Fruit fly (Drosophila melanogaster) whole organism, embryonic: ENCODE results near the gene Vm32E.

Experiments
- BtbVII ChIP-seq: fragments of 200-800 bp; sonication (Bioruptor generic); optimal IDR thresholded peaks from 3 replicates; lab custom pipeline; 2017; ENCODE audit warnings: missing biosample characterization, mild to moderate bottlenecking, missing genetic modification characterization
- CG10209 ChIP-seq: fragments of 200-800 bp; sonication (Bioruptor generic); optimal IDR thresholded peaks from 3 replicates; lab custom pipeline; 2017; ENCODE audit warnings: missing biosample characterization, mild to moderate bottlenecking, missing genetic modification characterization, missing genetic modification reagents
- CG11723 ChIP-seq: fragments of 200-800 bp; sonication (Bioruptor generic); optimal IDR thresholded peaks from 2 replicates; lab custom pipeline; 2017; ENCODE audit warnings: missing biosample characterization, mild to moderate bottlenecking, missing genetic modification characterization
- CG12769 ChIP-seq: fragments of 200-800 bp; sonication (Bioruptor generic); optimal IDR thresholded peaks from 2 replicates; lab custom pipeline; 2019; ENCODE audit warnings: missing biosample characterization, mild to moderate bottlenecking, missing genetic modification characterization, moderate library complexity
- CG13123 ChIP-seq: fragments of 200-800 bp; sonication (Bioruptor generic); optimal IDR thresholded peaks from 2 replicates; lab custom pipeline; 2016; ENCODE audit warnings: missing biosample characterization, missing genetic modification characterization
- CG13296 ChIP-seq: fragments of 200-800 bp; sonication (Bioruptor generic); optimal IDR thresholded peaks from 3 replicates; lab custom pipeline; 2018; ENCODE audit warnings: missing biosample characterization, mild to moderate bottlenecking, missing genetic modification characterization
- CG17186 ChIP-seq: fragments of 200-800 bp; sonication (Bioruptor generic); optimal IDR thresholded peaks from 3 replicates; lab custom pipeline; 2017; ENCODE audit warnings: missing biosample characterization, missing genetic modification reagents, missing genetic modification characterization
- CG17612 ChIP-seq: fragments of 200-800 bp; sonication (Bioruptor generic); IDR thresholded peaks from 2 replicates; pipeline ENCODE4 v1.3.6; 2022; ENCODE audit warnings: missing biosample characterization, missing genetic modification characterization
- CG17802 ChIP-seq: fragments of 200-800 bp; sonication (Bioruptor generic); optimal IDR thresholded peaks from 2 replicates; lab custom pipeline; 2018; ENCODE audit warnings: missing biosample characterization, mild to moderate bottlenecking, missing genetic modification characterization, moderate library complexity
- CG2199 ChIP-seq: fragments of 200-800 bp; sonication (Bioruptor generic); IDR thresholded peaks from 3 replicates; pipeline ENCODE4 v1.3.6; 2022; ENCODE audit warnings: missing biosample characterization, missing genetic modification characterization
- CG3065 ChIP-seq: fragments of 200-800 bp; sonication (Bioruptor generic); optimal IDR thresholded peaks from 2 replicates; lab custom pipeline; 2016; ENCODE audit warnings: missing biosample characterization, missing genetic modification characterization
- CG3163 ChIP-seq: fragments of 200-800 bp; sonication (Bioruptor generic); optimal IDR thresholded peaks from 3 replicates; lab custom pipeline; 2016; ENCODE audit warnings: missing biosample characterization, missing genetic modification characterization
- CG32767 ChIP-seq: fragments of 200-800 bp; sonication (Bioruptor generic); IDR thresholded peaks from 2 replicates; pipeline ENCODE4 v1.3.6; 2022; ENCODE audit warnings: missing biosample characterization, missing genetic modification characterization
- CG4328 ChIP-seq: fragments of 200-800 bp; sonication (Bioruptor generic); optimal IDR thresholded peaks from 3 replicates; lab custom pipeline; 2017; ENCODE audit warnings: missing biosample characterization, missing genetic modification reagents, missing genetic modification characterization
- CG4820 ChIP-seq: fragments of 200-800 bp; sonication (Bioruptor generic); optimal IDR thresholded peaks from 3 replicates; lab custom pipeline; 2016; ENCODE audit warnings: missing biosample characterization, missing genetic modification characterization
- CG4854 ChIP-seq: fragments of 200-800 bp; sonication (Bioruptor generic); optimal IDR thresholded peaks from 2 replicates; lab custom pipeline; 2016; ENCODE audit warnings: missing biosample characterization, missing genetic modification characterization, inconsistent platforms
- CG7745 ChIP-seq: fragments of 200-800 bp; sonication (Bioruptor generic); optimal IDR thresholded peaks from 2 replicates; lab custom pipeline; 2018; ENCODE audit warnings: missing biosample characterization, mild to moderate bottlenecking, missing genetic modification characterization, moderate library complexity
- CG8388 ChIP-seq: fragments of 200-800 bp; sonication (Bioruptor generic); optimal IDR thresholded peaks from 2 replicates; lab custom pipeline; 2019; ENCODE audit warnings: missing biosample characterization, mild to moderate bottlenecking, missing genetic modification characterization, moderate library complexity
- CG8924 ChIP-seq: fragments of 200-800 bp; optimal IDR thresholded peaks from 3 replicates; lab custom pipeline; 2019; ENCODE audit warnings: missing biosample characterization, mild to moderate bottlenecking, missing genetic modification characterization, moderate library complexity
- Dbx ChIP-seq: fragments of 200-800 bp; sonication (Bioruptor generic); IDR thresholded peaks from 3 replicates; pipeline ENCODE4 v1.3.6; 2022; ENCODE audit warnings: missing biosample characterization, missing genetic modification characterization
- Dek ChIP-seq: fragments of 200-800 bp; sonication (Bioruptor generic); optimal IDR thresholded peaks from 3 replicates; lab custom pipeline; 2019; ENCODE audit warnings: missing biosample characterization, mild to moderate bottlenecking, missing genetic modification characterization, moderate library complexity
- Elba2 ChIP-seq: fragments of 200-800 bp; sonication (Bioruptor generic); optimal IDR thresholded peaks from 3 replicates; lab custom pipeline; 2016; ENCODE audit warnings: missing biosample characterization, missing genetic modification characterization
- Ets97D ChIP-seq: fragments of 200-800 bp; sonication (Bioruptor generic); optimal IDR thresholded peaks from 3 replicates; lab custom pipeline; 2016; ENCODE audit warnings: missing biosample characterization, missing genetic modification characterization
- NfI ChIP-seq: fragments of 200-800 bp; sonication (Bioruptor generic); optimal IDR thresholded peaks from 3 replicates; lab custom pipeline; 2018; ENCODE audit warnings: missing biosample characterization, mild to moderate bottlenecking, missing genetic modification characterization, moderate library complexity
- Ptx1 ChIP-seq: fragments of 200-800 bp; sonication (Bioruptor generic); IDR thresholded peaks from 2 replicates; pipeline ENCODE4 v1.3.6; 2022; ENCODE audit warnings: missing biosample characterization, missing genetic modification characterization
- Side ChIP-seq: fragments of 200-800 bp; sonication (Bioruptor generic); optimal IDR thresholded peaks from 2 replicates; lab custom pipeline; 2016; ENCODE audit warnings: missing biosample characterization, missing genetic modification characterization
- Sry-δ ChIP-seq: fragments of 200-800 bp; sonication (Bioruptor generic); optimal IDR thresholded peaks from 2 replicates; lab custom pipeline; 2016; ENCODE audit warnings: missing biosample characterization, missing genetic modification characterization
- ac ChIP-seq: fragments of 200-800 bp; sonication (Bioruptor generic); optimal IDR thresholded peaks from 3 replicates; lab custom pipeline; 2017; ENCODE audit warnings: missing biosample characterization, mild to moderate bottlenecking, missing genetic modification characterization
- amos ChIP-seq: fragments of 200-800 bp; sonication (Bioruptor generic); IDR thresholded peaks from 2 replicates; pipeline ENCODE4 v1.3.6; 2022; ENCODE audit warnings: missing biosample characterization, missing genetic modification characterization; ENCODE audit not compliant: partially characterized antibody
- az2 ChIP-seq: fragments of 200-800 bp; sonication (Bioruptor generic); optimal IDR thresholded peaks from 3 replicates; lab custom pipeline; 2016; ENCODE audit warnings: missing biosample characterization, missing genetic modification characterization
- bbx ChIP-seq: fragments of 200-800 bp; sonication (Bioruptor generic); IDR thresholded peaks from 2 replicates; pipeline ENCODE4 v1.3.6; 2022; ENCODE audit warnings: missing biosample characterization, missing genetic modification characterization; ENCODE audit not compliant: partially characterized antibody
- bcd ChIP-seq: fragments of 200-800 bp; sonication (Bioruptor generic); optimal IDR thresholded peaks from 2 replicates; lab custom pipeline; 2017; ENCODE audit warnings: missing biosample characterization, mild to moderate bottlenecking, missing genetic modification characterization
- corto ChIP-seq: fragments of 200-800 bp; sonication (Bioruptor generic); optimal IDR thresholded peaks from 2 replicates; lab custom pipeline; 2016; ENCODE audit warnings: missing biosample characterization, mild to moderate bottlenecking, missing genetic modification characterization, moderate library complexity
- danr ChIP-seq: fragments of 200-800 bp; sonication (Bioruptor generic); IDR thresholded peaks from 2 replicates; pipeline ENCODE4 v1.3.6; 2022; ENCODE audit warnings: missing biosample characterization, missing genetic modification characterization
- dimm ChIP-seq: fragments of 200-800 bp; sonication (Bioruptor generic); IDR thresholded peaks from 2 replicates; pipeline ENCODE4 v1.3.6; 2022; ENCODE audit warnings: missing biosample characterization, missing genetic modification characterization
- dm ChIP-seq: fragments of 200-800 bp; sonication (Bioruptor generic); optimal IDR thresholded peaks from 3 replicates; lab custom pipeline; 2016; ENCODE audit warnings: missing biosample characterization, missing genetic modification characterization
- dpn ChIP-seq, 2 experiments: fragments of 200-800 bp; sonication (Bioruptor generic); optimal IDR thresholded peaks; 3 replicates each; lab custom pipeline; 2016; ENCODE audit warnings: missing biosample characterization in 2 of 2, missing genetic modification characterization in 2 of 2
- gsb ChIP-seq: fragments of 200-800 bp; sonication (Bioruptor generic); IDR thresholded peaks from 2 replicates; pipeline ENCODE4 v1.3.6; 2022; ENCODE audit warnings: missing biosample characterization, missing genetic modification characterization
- ind ChIP-seq: fragments of 200-800 bp; sonication (Bioruptor generic); optimal IDR thresholded peaks from 3 replicates; lab custom pipeline; 2016; ENCODE audit warnings: missing biosample characterization, missing genetic modification characterization
- insv ChIP-seq, 2 experiments: fragments of 200-800 bp; sonication (Bioruptor generic); optimal IDR thresholded peaks; 3 replicates each; lab custom pipeline; 2016 to 2018; ENCODE audit warnings: missing biosample characterization in 2 of 2, missing genetic modification characterization in 2 of 2
- kah ChIP-seq: fragments of 200-800 bp; sonication (Bioruptor generic); optimal IDR thresholded peaks from 2 replicates; lab custom pipeline; 2018; ENCODE audit warnings: missing biosample characterization, mild to moderate bottlenecking, missing genetic modification characterization
- klu ChIP-seq: fragments of 200-800 bp; sonication (Bioruptor generic); IDR thresholded peaks from 2 replicates; pipeline ENCODE4 v1.3.6; 2022; ENCODE audit warnings: missing biosample characterization, missing genetic modification characterization
- lov ChIP-seq, 2 experiments: fragments of 200-800 bp in 1 of 2; fragments of >200 bp in 1 of 2; sonication (Bioruptor generic) in 1 of 2; IDR thresholded peaks in 1 of 2; optimal IDR thresholded peaks in 1 of 2; 2 replicates in 1 of 2; 3 replicates in 1 of 2; pipeline versions ENCODE4 v1.3.6 to Lab custom; 2017 to 2022; ENCODE audit warnings: missing biosample characterization in 1 of 2, missing genetic modification characterization in 1 of 2
- nerfin-2 ChIP-seq: fragments of 200-800 bp; sonication (Bioruptor generic); IDR thresholded peaks from 2 replicates; pipeline ENCODE4 v1.3.6; 2022; ENCODE audit warnings: missing biosample characterization, missing genetic modification characterization; ENCODE audit not compliant: partially characterized antibody
- pho ChIP-seq: fragments of 200-800 bp; sonication (Bioruptor generic); optimal IDR thresholded peaks from 2 replicates; lab custom pipeline; 2016; ENCODE audit warnings: missing biosample characterization, missing genetic modification characterization
- scrt ChIP-seq: fragments of 200-800 bp; sonication (Bioruptor generic); optimal IDR thresholded peaks from 2 replicates; lab custom pipeline; 2018; ENCODE audit warnings: missing biosample characterization, mild to moderate bottlenecking, missing genetic modification characterization, moderate library complexity
- slou ChIP-seq: fragments of 200-800 bp; sonication (Bioruptor generic); optimal IDR thresholded peaks from 3 replicates; lab custom pipeline; 2016; ENCODE audit warnings: missing biosample characterization, missing genetic modification characterization
- tgo ChIP-seq: fragments of 200-800 bp; sonication (Bioruptor generic); IDR thresholded peaks from 3 replicates; pipeline ENCODE4 v1.3.6; 2022; ENCODE audit warnings: missing biosample characterization, missing genetic modification characterization
- tll ChIP-seq, 2 experiments: fragments of 200-800 bp in 1 of 2; fragments of >200 bp in 1 of 2; sonication (Bioruptor generic) in 1 of 2; optimal IDR thresholded peaks; 2 replicates each; lab custom pipeline; 2017 to 2019; ENCODE audit warnings: missing biosample characterization in 2 of 2, missing genetic modification characterization in 2 of 2, mild to moderate bottlenecking in 1 of 2, moderate library complexity in 1 of 2
- unc-4 ChIP-seq: fragments of 200-800 bp; sonication (Bioruptor generic); IDR thresholded peaks from 2 replicates; pipeline ENCODE4 v1.3.6; 2022; ENCODE audit warnings: missing biosample characterization, missing genetic modification characterization; ENCODE audit not compliant: partially characterized antibody

Gene Vm32E

dm6 chr2L:11123499-11123898 lies 48.0 kb downstream of the Vm32E start, which contains the start of the genes Csl4 and Nup160 (continued):
- peak; percentile 93 for TF ChIP-seq dm
- no peak for TF ChIP-seq lov (optimal IDR thresholded peaks at IDR 0.05; lab: Kevin White, UChicago)
- TF ChIP-seq lov (GFP tag; IDR thresholded peaks at IDR 0.05; lab: Robert Waterston, UW) = no peak
- 0 out of 2 replicates have a peak, but pooled peaks have one; percentile 29 for TF ChIP-seq unc-4 (GFP tag; lab: Robert Waterston, UW)
- no peak for TF ChIP-seq scrt (GFP tag; lab: Kevin White, UChicago)
- TF ChIP-seq bcd = no peak
- no peak for TF ChIP-seq CG2199 (GFP tag; lab: Robert Waterston, UW)
- no peak for TF ChIP-seq nerfin-2 (GFP tag; lab: Robert Waterston, UW)
- TF ChIP-seq Dek (tag; lab: Kevin White, UChicago) = peak; percentile 43
- peak; percentile 69 for TF ChIP-seq CG17186 (GFP tag; lab: Kevin White, UChicago)
- peak; percentile 65 for TF ChIP-seq NfI
- TF ChIP-seq tll (GFP tag; optimal IDR thresholded peaks at IDR 0.05; lab: Kevin White, UChicago) = no peak
- TF ChIP-seq bbx = no peak; the same call in 1 of the 2 replicates
- peak; percentile 74 for TF ChIP-seq tgo
- peak; percentile 60 for TF ChIP-seq CG13296 (GFP tag; lab: Kevin White, UChicago)
- TF ChIP-seq CG17802 = peak; percentile 2
- TF ChIP-seq CG10209 (GFP tag; lab: Kevin White, UChicago) = peak; percentile 73
- TF ChIP-seq Elba2 (GFP tag; lab: Kevin White, UChicago) = peak; percentile 55
- TF ChIP-seq insv (GFP tag; optimal IDR thresholded peaks at IDR 0.05; lab: Kevin White, UChicago) = peak in 1 of 2 experiments; percentile 19
- TF ChIP-seq BtbVII (GFP tag; lab: Kevin White, UChicago) = no peak
- peak; percentile 87 to 88 for TF ChIP-seq dpn (GFP tag; optimal IDR thresholded peaks at IDR 0.05; lab: Kevin White, UChicago)
- TF ChIP-seq CG3065 (GFP tag; lab: Kevin White, UChicago) = peak; percentile 38
- peak; percentile 69 for TF ChIP-seq CG4820 (GFP tag; lab: Kevin White, UChicago)
- no peak for TF ChIP-seq CG12769 (tag; lab: Kevin White, UChicago)
- peak; percentile 85 for TF ChIP-seq pho (GFP tag; lab: Kevin White, UChicago)
- TF ChIP-seq Side (GFP tag; lab: Kevin White, UChicago) = peak; percentile 89
- TF ChIP-seq Dbx (GFP tag; lab: Robert Waterston, UW) = peak; percentile 86
- no peak for TF ChIP-seq CG17612 (GFP tag; lab: Robert Waterston, UW)
- TF ChIP-seq CG4328 (GFP tag; lab: Kevin White, UChicago) = no peak
- TF ChIP-seq CG8924 (tag; lab: Kevin White, UChicago) = peak; percentile 69
- peak; percentile 74 for TF ChIP-seq CG13123 (GFP tag; lab: Kevin White, UChicago)
- TF ChIP-seq CG11723 (GFP tag; lab: Kevin White, UChicago) = no peak
- no peak for TF ChIP-seq gsb (GFP tag; lab: Robert Waterston, UW)
- TF ChIP-seq CG8388 (GFP tag; lab: Kevin White, UChicago) = no peak
- TF ChIP-seq ac = no peak
- no peak for TF ChIP-seq dimm (GFP tag; lab: Robert Waterston, UW)
- no peak for TF ChIP-seq corto (GFP tag; lab: Kevin White, UChicago)
- TF ChIP-seq kah (GFP tag; lab: Kevin White, UChicago) = no peak
- peak; percentile 81 for TF ChIP-seq Ets97D (GFP tag; lab: Kevin White, UChicago)
- no peak for TF ChIP-seq CG7745 (tag; lab: Kevin White, UChicago)
- TF ChIP-seq CG4854 (GFP tag; lab: Kevin White, UChicago) = peak; percentile 71
- peak; percentile 81 for TF ChIP-seq ind (GFP tag; lab: Kevin White, UChicago)
- no peak for TF ChIP-seq CG32767 (GFP tag; lab: Robert Waterston, UW)
- no peak for TF ChIP-seq danr (GFP tag; lab: Robert Waterston, UW)
- peak; percentile 63 for TF ChIP-seq Sry-δ (GFP tag; lab: Kevin White, UChicago)
- TF ChIP-seq az2 (GFP tag; lab: Kevin White, UChicago) = peak; percentile 96
- no peak for TF ChIP-seq amos (GFP tag; lab: Robert Waterston, UW)
- TF ChIP-seq CG3163 (GFP tag; lab: Kevin White, UChicago) = peak; percentile 35
- peak; percentile 78 for TF ChIP-seq slou (GFP tag; lab: Kevin White, UChicago)
- TF ChIP-seq klu = 0 out of 2 replicates have a peak, but pooled peaks have one; percentile 22
- peak; percentile 74 for TF ChIP-seq Ptx1 (GFP tag; lab: Robert Waterston, UW)
